Worm (Caenorhabditis elegans) whole organism, mixed stage, embryonic: ENCODE measurements around the gene cebp-1.

Experiments used
- M03D4.4 ChIP-seq: sonication (generic microtip); optimal IDR thresholded peaks from 2 replicates; lab custom pipeline; 2017; ENCODE audit warnings: mild to moderate bottlenecking, missing genetic modification characterization, missing compliant biosample characterization
- bed-3 ChIP-seq: fragments of 200-800 bp; sonication (Bioruptor generic); optimal IDR thresholded peaks from 3 replicates; lab custom pipeline; 2018; ENCODE audit warnings: mild to moderate bottlenecking, missing genetic modification characterization, moderate library complexity, missing compliant biosample characterization
- blmp-1 ChIP-seq: fragments of 150-350 bp; optimal IDR thresholded peaks from 2 replicates; lab custom pipeline; 2014; ENCODE audit warnings: missing biosample characterization, missing genetic modification characterization
- ceh-39 ChIP-seq: fragments of 150-350 bp; optimal IDR thresholded peaks from 2 replicates; lab custom pipeline; 2014; ENCODE audit warnings: missing biosample characterization, missing genetic modification characterization
- ceh-43 ChIP-seq: fragments of 200-800 bp; sonication (Bioruptor generic); optimal IDR thresholded peaks from 2 replicates; lab custom pipeline; 2018; ENCODE audit warnings: mild to moderate bottlenecking, missing genetic modification characterization, moderate library complexity, missing compliant biosample characterization
- ceh-83 ChIP-seq: fragments of 200-800 bp; sonication (Bioruptor generic); optimal IDR thresholded peaks from 2 replicates; lab custom pipeline; 2018; ENCODE audit warnings: mild to moderate bottlenecking, missing genetic modification characterization, missing compliant biosample characterization
- ces-1 ChIP-seq: fragments of 150-350 bp; optimal IDR thresholded peaks from 2 replicates; lab custom pipeline; 2014; ENCODE audit warnings: missing biosample characterization, missing genetic modification reagents, missing genetic modification characterization
- cnd-1 ChIP-seq: fragments of 200-800 bp; sonication (Bioruptor generic); optimal IDR thresholded peaks from 2 replicates; lab custom pipeline; 2018; ENCODE audit warnings: mild to moderate bottlenecking, missing genetic modification characterization, missing compliant biosample characterization
- drap-1 ChIP-seq: fragments of 200-800 bp; sonication (Bioruptor generic); optimal IDR thresholded peaks from 3 replicates; lab custom pipeline; 2018; ENCODE audit warnings: mild to moderate bottlenecking, missing genetic modification characterization, missing compliant biosample characterization
- elt-1 ChIP-seq: sonication (generic microtip); optimal IDR thresholded peaks from 2 replicates; lab custom pipeline; 2017; ENCODE audit warnings: missing genetic modification characterization, mild to moderate bottlenecking, missing compliant biosample characterization, antibody characterized with exemption, moderate library complexity, borderline replicate concordance; ENCODE audit not compliant: insufficient read depth
- elt-3 ChIP-seq: fragments of 150-350 bp; optimal IDR thresholded peaks from 2 replicates; lab custom pipeline; 2014; ENCODE audit warnings: missing biosample characterization, missing genetic modification characterization
- flh-1 ChIP-seq: fragments of 200-800 bp; sonication (Bioruptor generic); optimal IDR thresholded peaks from 2 replicates; lab custom pipeline; 2018; ENCODE audit warnings: mild to moderate bottlenecking, missing genetic modification characterization, moderate library complexity, missing compliant biosample characterization
- ham-2 ChIP-seq: fragments of 200-800 bp; sonication (Bioruptor generic); optimal IDR thresholded peaks from 2 replicates; lab custom pipeline; 2018; ENCODE audit warnings: mild to moderate bottlenecking, missing genetic modification characterization, missing compliant biosample characterization
- lin-13 ChIP-seq: fragments of 150-350 bp; optimal IDR thresholded peaks from 2 replicates; lab custom pipeline; 2014; ENCODE audit warnings: missing biosample characterization, missing genetic modification characterization
- lin-32 ChIP-seq: fragments of 200-800 bp; sonication (Bioruptor generic); optimal IDR thresholded peaks from 2 replicates; lab custom pipeline; 2018; ENCODE audit warnings: mild to moderate bottlenecking, missing genetic modification characterization, missing compliant biosample characterization
- lsy-2 ChIP-seq: fragments of 150-350 bp; optimal IDR thresholded peaks from 2 replicates; lab custom pipeline; 2014; ENCODE audit warnings: missing biosample characterization, missing genetic modification characterization
- mab-5 ChIP-seq: fragments of 150-350 bp; optimal IDR thresholded peaks from 2 replicates; lab custom pipeline; 2014; ENCODE audit warnings: missing biosample characterization, missing genetic modification characterization
- mep-1 ChIP-seq: fragments of 150-350 bp; optimal IDR thresholded peaks from 2 replicates; lab custom pipeline; 2017; ENCODE audit warnings: missing biosample characterization, missing genetic modification reagents, missing genetic modification characterization, inconsistent platforms
- nhr-12 ChIP-seq: fragments of 150-350 bp; optimal IDR thresholded peaks from 2 replicates; lab custom pipeline; 2014; ENCODE audit warnings: missing biosample characterization, missing genetic modification characterization
- nhr-2 ChIP-seq: fragments of 150-350 bp; optimal IDR thresholded peaks from 2 replicates; lab custom pipeline; 2014; ENCODE audit warnings: missing biosample characterization, missing genetic modification characterization
- nhr-237 ChIP-seq: fragments of 150-350 bp; optimal IDR thresholded peaks from 2 replicates; lab custom pipeline; 2014; ENCODE audit warnings: missing biosample characterization, missing genetic modification characterization
- nhr-28 ChIP-seq: fragments of 150-350 bp; optimal IDR thresholded peaks from 2 replicates; lab custom pipeline; 2014; ENCODE audit warnings: missing biosample characterization, missing genetic modification characterization
- nhr-76 ChIP-seq: sonication (generic microtip); optimal IDR thresholded peaks from 2 replicates; lab custom pipeline; 2017; ENCODE audit warnings: missing biosample characterization, missing genetic modification characterization
- snpc-4 ChIP-seq: fragments of 150-350 bp; optimal IDR thresholded peaks from 2 replicates; lab custom pipeline; 2014; ENCODE audit warnings: missing biosample characterization, missing genetic modification characterization
- sptf-1 ChIP-seq: sonication (generic microtip); optimal IDR thresholded peaks from 2 replicates; lab custom pipeline; 2017; ENCODE audit warnings: mild to moderate bottlenecking, missing genetic modification characterization, moderate library complexity, missing compliant biosample characterization
- tbx-8 ChIP-seq: fragments of 200-800 bp; sonication (Bioruptor generic); optimal IDR thresholded peaks from 2 replicates; lab custom pipeline; 2018; ENCODE audit warnings: mild to moderate bottlenecking, missing genetic modification characterization, moderate library complexity, missing compliant biosample characterization
- unc-120 ChIP-seq: sonication (generic microtip); optimal IDR thresholded peaks from 2 replicates; lab custom pipeline; 2017; ENCODE audit warnings: missing genetic modification characterization, missing compliant biosample characterization; ENCODE audit not compliant: poor library complexity, severe bottlenecking
- unc-39 ChIP-seq: fragments of 150-350 bp; optimal IDR thresholded peaks from 2 replicates; lab custom pipeline; 2014; ENCODE audit warnings: missing biosample characterization, missing genetic modification characterization
- unc-62 ChIP-seq: fragments of 150-350 bp; optimal IDR thresholded peaks from 2 replicates; lab custom pipeline; 2014; ENCODE audit warnings: missing biosample characterization, missing genetic modification reagents, missing genetic modification characterization
- zip-8 ChIP-seq: fragments of 150-350 bp; optimal IDR thresholded peaks from 2 replicates; lab custom pipeline; 2014; ENCODE audit warnings: missing biosample characterization, missing genetic modification characterization
- ztf-11 ChIP-seq: fragments of 150-350 bp; optimal IDR thresholded peaks from 2 replicates; lab custom pipeline; 2014; ENCODE audit warnings: missing biosample characterization, missing genetic modification characterization

Gene cebp-1

DNA sequence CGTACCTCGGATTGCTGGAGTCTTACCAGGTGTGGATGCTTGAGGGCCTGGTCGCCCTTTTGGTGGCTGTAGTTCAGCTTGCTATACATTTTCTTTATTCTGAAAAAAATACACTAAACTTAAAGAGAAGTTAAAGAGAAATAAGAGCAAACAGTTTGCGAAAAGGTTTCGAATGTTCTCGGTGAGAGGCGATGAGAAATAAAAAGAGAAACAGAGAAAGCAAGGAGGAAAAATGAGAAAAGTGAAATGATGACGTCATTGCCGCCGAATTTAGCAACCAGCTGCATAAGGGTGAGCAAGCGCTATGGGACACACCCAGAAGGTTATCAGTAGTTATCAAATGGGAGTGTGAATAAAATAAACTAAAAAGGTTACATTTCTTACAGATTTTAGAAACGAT lies at the start of gene cebp-1:
Gene cebp-1, minus strand, starts transcription at position 99 of the 400 bp plus-strand sequence.
- TF ChIP-seq tbx-8 (GFP tag; lab: Kevin White, UChicago) (no peak), unc-39 (tag; lab: Kevin White, UChicago) (no peak), ham-2 (GFP tag; lab: Kevin White, UChicago) (no peak), lin-13 (tag; lab: Kevin White, UChicago) (no peak), nhr-237 (tag; lab: Kevin White, UChicago) (no peak), M03D4.4 (tag; lab: Kevin White, UChicago) (no peak), nhr-2 (tag; lab: Kevin White, UChicago) (no peak), elt-3 (tag; lab: Kevin White, UChicago) (no peak), mab-5 (tag; lab: Kevin White, UChicago) (no peak), unc-120 (tag; lab: Kevin White, UChicago) (no peak), zip-8 (tag; lab: Kevin White, UChicago) (no peak), nhr-28 (tag; lab: Kevin White, UChicago) (no peak), ces-1 (no peak), flh-1 (GFP tag; lab: Kevin White, UChicago) (no peak)
- TF ChIP-seq, all 35 proteins: peak for 0

DNA sequence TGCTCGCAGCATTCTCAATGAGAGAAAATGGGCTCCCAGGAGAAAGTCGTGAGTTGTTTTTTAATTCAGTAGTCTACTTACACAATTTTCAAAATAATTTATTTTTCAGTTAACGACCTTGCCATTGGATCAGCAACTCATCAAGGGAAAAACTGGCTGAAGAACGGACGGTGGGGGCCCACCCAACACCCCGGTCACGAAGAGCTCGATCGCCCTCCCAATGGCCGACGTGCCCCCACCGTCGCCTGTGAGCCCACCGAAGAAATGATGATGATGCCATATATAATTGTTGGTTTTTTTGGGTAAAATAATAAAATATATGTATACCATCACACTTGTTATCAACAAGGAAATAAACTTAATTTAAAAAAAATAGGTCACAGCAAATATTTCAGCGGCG lies 49.2 kb upstream of the cebp-1 start:
- TF ChIP-seq sptf-1 (tag; lab: Kevin White, UChicago) (no peak), ztf-11 (tag; lab: Kevin White, UChicago) (no peak), zip-8 (tag; lab: Kevin White, UChicago) (no peak)

DNA sequence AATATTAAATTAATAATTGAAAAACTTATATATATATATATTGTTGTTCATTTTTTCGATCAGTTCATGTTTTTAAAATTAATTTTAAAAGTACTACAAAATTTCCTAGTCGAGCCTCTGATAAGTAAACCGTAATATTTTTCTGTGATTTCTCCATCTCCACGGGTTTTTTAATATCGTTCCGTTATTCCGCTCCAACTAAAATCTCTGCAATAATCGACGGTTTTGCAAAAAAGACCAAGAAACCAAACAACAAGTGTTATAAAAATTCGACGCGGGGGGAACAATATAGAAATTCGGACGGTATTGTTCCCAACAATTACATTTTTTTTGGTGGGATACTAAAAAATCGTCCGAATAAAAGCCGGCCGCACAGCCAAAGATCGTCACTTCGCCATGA lies 48.8 kb upstream of the cebp-1 start, which contains the start of gene F09E10.1:
Gene F09E10.1, plus strand, starts transcription at position 301 of the 400 bp plus-strand sequence.
- no peak for TF ChIP-seq mep-1 (tag; lab: Kevin White, UChicago)
- TF ChIP-seq ceh-39 (tag; lab: Kevin White, UChicago): no peak
- no peak for TF ChIP-seq flh-1 (GFP tag; lab: Kevin White, UChicago)
- TF ChIP-seq ceh-83 (GFP tag; lab: Kevin White, UChicago): no peak
- TF ChIP-seq ces-1: no peak
- TF ChIP-seq cnd-1 (tag; lab: Kevin White, UChicago): no peak
- TF ChIP-seq, all 35 proteins: peak for 0

DNA sequence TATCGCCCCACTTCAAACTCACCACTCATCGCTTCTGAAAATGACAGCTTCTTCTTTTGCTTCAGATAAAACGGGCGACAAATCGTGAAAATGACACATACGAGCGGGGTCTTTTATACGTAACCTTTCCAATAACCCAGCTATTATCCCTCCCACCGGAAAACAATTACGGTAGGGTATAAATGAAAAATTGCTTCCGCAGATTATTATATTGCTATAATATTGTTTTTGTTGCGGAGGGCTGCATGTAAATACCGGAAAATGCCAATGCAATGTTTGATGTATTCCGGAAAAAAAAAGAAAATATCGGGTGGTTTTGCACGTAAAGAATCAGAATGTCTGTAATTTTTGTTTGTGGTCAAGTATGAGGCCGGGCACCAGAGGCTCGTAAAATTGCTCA lies 48.1 kb upstream of the cebp-1 start, which contains the start of gene F09E10.7:
Gene F09E10.7, minus strand, starts transcription at position 101 of the 400 bp plus-strand sequence.
- TF ChIP-seq unc-62 (GFP tag; lab: Kevin White, UChicago) (no peak), lin-32 (no peak), elt-3 (tag; lab: Kevin White, UChicago) (no peak), ces-1 (no peak), ham-2 (GFP tag; lab: Kevin White, UChicago) (no peak), mep-1 (tag; lab: Kevin White, UChicago) (no peak), unc-120 (tag; lab: Kevin White, UChicago) (no peak), ztf-11 (tag; lab: Kevin White, UChicago) (no peak), zip-8 (tag; lab: Kevin White, UChicago) (no peak), ceh-43 (GFP tag; lab: Kevin White, UChicago) (no peak), lin-13 (tag; lab: Kevin White, UChicago) (no peak), snpc-4 (no peak), unc-39 (tag; lab: Kevin White, UChicago) (no peak), blmp-1 (tag; lab: Kevin White, UChicago) (no peak), elt-1 (tag; lab: Kevin White, UChicago) (no peak)

DNA sequence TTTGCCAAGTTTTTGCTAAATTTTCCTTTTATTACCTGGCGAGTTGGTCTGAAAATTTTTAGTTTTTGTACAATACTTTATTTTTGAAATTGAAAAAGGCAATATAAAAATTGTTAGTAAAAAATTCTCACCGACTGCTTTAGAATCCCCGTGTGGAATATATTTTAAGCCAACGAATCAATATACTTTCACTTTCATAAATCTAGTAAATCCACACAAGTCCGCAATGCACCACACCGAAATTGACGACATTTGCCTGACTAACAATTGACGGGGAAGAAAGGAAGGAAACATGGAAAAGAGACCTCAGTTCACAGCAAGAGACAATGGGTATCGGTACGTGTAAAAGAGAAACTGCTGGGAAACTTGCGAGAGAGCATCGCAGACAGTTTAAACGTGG lies 45.8 kb upstream of the cebp-1 start:
- TF ChIP-seq blmp-1 (tag; lab: Kevin White, UChicago) (peak; percentile 53), ham-2 (GFP tag; lab: Kevin White, UChicago) (no peak)

DNA sequence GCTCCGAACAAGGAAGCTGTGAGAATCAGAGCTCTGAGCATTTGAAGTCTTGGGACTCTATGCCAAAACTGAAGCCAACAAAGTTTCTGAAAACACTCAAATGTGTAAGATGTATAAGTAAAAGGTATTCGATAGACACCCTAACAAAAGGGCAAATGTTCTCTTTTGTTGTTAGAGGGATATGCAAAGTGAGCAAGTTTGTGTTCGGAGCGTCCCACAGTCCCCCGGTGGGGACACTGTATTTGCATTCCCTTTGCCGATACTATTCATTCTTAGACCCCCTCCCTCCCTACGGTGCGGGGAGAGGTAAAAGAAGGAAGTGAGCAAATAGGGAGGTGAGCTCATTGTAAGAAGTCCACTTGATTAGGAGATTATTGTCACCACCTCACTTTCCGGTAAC lies 43.9 kb upstream of the cebp-1 start, which contains the start of gene F09E10.6:
Gene F09E10.6, minus strand, starts transcription at position 101 of the 400 bp plus-strand sequence.
- no peak for TF ChIP-seq mep-1 (tag; lab: Kevin White, UChicago)
- TF ChIP-seq nhr-76: no peak
- no peak for TF ChIP-seq zip-8 (tag; lab: Kevin White, UChicago)
- TF ChIP-seq elt-3 (tag; lab: Kevin White, UChicago): no peak
- no peak for TF ChIP-seq ceh-43 (GFP tag; lab: Kevin White, UChicago)
- TF ChIP-seq unc-62 (GFP tag; lab: Kevin White, UChicago): no peak
- no peak for TF ChIP-seq tbx-8 (GFP tag; lab: Kevin White, UChicago)
- no peak for TF ChIP-seq nhr-12
- TF ChIP-seq drap-1: no peak
- TF ChIP-seq bed-3 (GFP tag; lab: Kevin White, UChicago): no peak
- no peak for TF ChIP-seq unc-39 (tag; lab: Kevin White, UChicago)
- no peak for TF ChIP-seq lsy-2 (tag; lab: Kevin White, UChicago)
- no peak for TF ChIP-seq M03D4.4 (tag; lab: Kevin White, UChicago)
- TF ChIP-seq elt-1 (tag; lab: Kevin White, UChicago): no peak
- no peak for TF ChIP-seq cnd-1 (tag; lab: Kevin White, UChicago)
- TF ChIP-seq ham-2 (GFP tag; lab: Kevin White, UChicago): no peak
- no peak for TF ChIP-seq blmp-1 (tag; lab: Kevin White, UChicago)
- TF ChIP-seq ceh-39 (tag; lab: Kevin White, UChicago): no peak
